Worm (Caenorhabditis elegans): ENCODE results near the gene C16C8.8.

ce11 chrII:3500373-3500772, 38.9 kb upstream of the C16C8.8 start:
- TF ChIP-seq flt-1 (GFP tag; IDR thresholded peaks at IDR 0.05): no peak
- TF ChIP-seq ztf-23 (GFP tag; IDR thresholded peaks at IDR 0.05): no peak
- TF ChIP-seq ref-1 (GFP tag; conservative IDR thresholded peaks at IDR 0.05): no peak
- TF ChIP-seq T22C8.4 (GFP tag; IDR thresholded peaks at IDR 0.05): no peak
